Worm (Caenorhabditis elegans) whole organism, L4 larva: ENCODE data around the gene pgp-10.

Source experiments
- Y5F2A.4 ChIP-seq: fragments of 200-800 bp; sonication (Bioruptor generic); optimal IDR thresholded peaks from 2 replicates; lab custom pipeline; 2018; ENCODE audit warnings: mild to moderate bottlenecking, missing genetic modification characterization, missing compliant biosample characterization
- mdl-1 ChIP-seq, 2 experiments: fragments of 150-350 bp in 1 of 2; sonication (generic microtip) in 1 of 2; optimal IDR thresholded peaks; 2 replicates each; lab custom pipeline; 2014 to 2017; ENCODE audit warnings: missing biosample characterization in 2 of 2, missing genetic modification characterization in 2 of 2
- mxl-2 ChIP-seq: fragments of 200-800 bp; sonication (Bioruptor generic); conservative IDR thresholded peaks from 2 replicates; pipeline ENCODE4 v1.3.6; 2022; ENCODE audit warnings: missing genetic modification reagents, missing genetic modification characterization, missing compliant biosample characterization
- nhr-11 ChIP-seq: fragments of 150-350 bp; optimal IDR thresholded peaks from 2 replicates; lab custom pipeline; 2014; ENCODE audit warnings: missing biosample characterization, missing genetic modification characterization

DNA sequence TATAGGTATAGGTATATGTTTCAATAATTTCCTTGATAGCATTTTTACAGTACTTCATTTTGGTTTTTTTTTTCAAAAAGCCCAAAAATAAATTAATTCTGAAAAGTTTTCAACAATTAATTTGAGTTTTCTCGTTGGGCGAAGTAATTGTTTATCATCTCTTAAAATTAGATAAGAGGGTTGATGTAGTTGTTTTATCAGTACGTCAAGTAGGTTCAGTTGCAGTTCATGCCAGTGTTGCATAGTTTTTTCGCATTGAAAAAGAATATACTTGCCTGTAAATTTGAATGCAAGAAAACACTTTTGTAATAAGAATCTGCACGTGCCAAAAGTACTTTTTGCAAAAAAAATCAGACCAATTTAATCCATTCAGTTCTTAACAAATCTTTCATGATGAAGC lies 33.7 kb upstream of the pgp-10 start:
- TF ChIP-seq Y5F2A.4 = no peak
- TF ChIP-seq mxl-2 (GFP tag; lab: Robert Waterston, UW) = no peak
- TF ChIP-seq nhr-11 (tag; lab: Kevin White, UChicago) = no peak
- no peak for TF ChIP-seq mdl-1 (tag; optimal IDR thresholded peaks at IDR 0.05; lab: Kevin White, UChicago)
